Worm (Caenorhabditis elegans) whole organism, L1 larva: Measurements from ENCODE around the gene sgk-1.

Experiments
- aly-2 ChIP-seq: fragments of 150-350 bp; optimal IDR thresholded peaks from 2 replicates; lab custom pipeline; 2014; ENCODE audit warnings: missing biosample characterization, missing genetic modification characterization
- ceh-8 ChIP-seq: fragments of 200-800 bp; sonication (Bioruptor generic); optimal IDR thresholded peaks from 2 replicates; lab custom pipeline; 2018; ENCODE audit warnings: mild to moderate bottlenecking, missing genetic modification characterization, moderate library complexity, missing compliant biosample characterization
- ces-1 ChIP-seq: fragments of 150-350 bp; optimal IDR thresholded peaks from 2 replicates; lab custom pipeline; 2014; ENCODE audit warnings: missing biosample characterization, missing genetic modification reagents, missing genetic modification characterization
- egl-27 ChIP-seq, 2 experiments: fragments of 150-350 bp in 1 of 2; sonication (generic microtip); optimal IDR thresholded peaks; 3 replicates each; lab custom pipeline; 2017 to 2018; ENCODE audit warnings: missing biosample characterization in 2 of 2, missing genetic modification characterization in 2 of 2, missing genetic modification reagents in 2 of 2
- fos-1 ChIP-seq: fragments of 150-350 bp; optimal IDR thresholded peaks from 2 replicates; lab custom pipeline; 2014; ENCODE audit warnings: missing biosample characterization, missing genetic modification characterization
- lin-13 ChIP-seq: fragments of 150-350 bp; optimal IDR thresholded peaks from 2 replicates; lab custom pipeline; 2014; ENCODE audit warnings: missing biosample characterization, missing genetic modification reagents, missing genetic modification characterization
- lin-35 ChIP-seq, 2 experiments: fragments of 150-350 bp; optimal IDR thresholded peaks; 2 replicates each; lab custom pipeline; 2014; ENCODE audit warnings: missing biosample characterization in 2 of 2, missing genetic modification characterization in 2 of 2, missing genetic modification reagents in 2 of 2
- mdl-1 ChIP-seq, 2 experiments: fragments of 150-350 bp; optimal IDR thresholded peaks; 2 replicates each; lab custom pipeline; 2014 to 2017; ENCODE audit warnings: missing biosample characterization in 2 of 2, missing genetic modification characterization in 2 of 2, inconsistent platforms in 1 of 2
- nhr-11 ChIP-seq: fragments of 150-350 bp; optimal IDR thresholded peaks from 2 replicates; lab custom pipeline; 2014; ENCODE audit warnings: missing biosample characterization, missing genetic modification characterization
- nhr-12 ChIP-seq: sonication (generic microtip); optimal IDR thresholded peaks from 2 replicates; lab custom pipeline; 2017; ENCODE audit warnings: missing biosample characterization, missing genetic modification characterization
- nhr-71 ChIP-seq: sonication (generic microtip); optimal IDR thresholded peaks from 2 replicates; lab custom pipeline; 2016; ENCODE audit warnings: mild to moderate bottlenecking, missing genetic modification characterization, moderate library complexity, missing compliant biosample characterization
- pqm-1 ChIP-seq: sonication (generic microtip); optimal IDR thresholded peaks from 3 replicates; lab custom pipeline; 2017; ENCODE audit warnings: missing biosample characterization, missing genetic modification characterization
- snpc-4 ChIP-seq: fragments of 150-350 bp; optimal IDR thresholded peaks from 2 replicates; lab custom pipeline; 2014; ENCODE audit warnings: missing biosample characterization, missing genetic modification characterization
- ztf-11 ChIP-seq, 2 experiments: sonication (generic microtip); optimal IDR thresholded peaks; 2 replicates each; lab custom pipeline; 2016 to 2017; ENCODE audit warnings: missing genetic modification characterization in 2 of 2, missing biosample characterization in 1 of 2, missing compliant biosample characterization in 1 of 2

DNA sequence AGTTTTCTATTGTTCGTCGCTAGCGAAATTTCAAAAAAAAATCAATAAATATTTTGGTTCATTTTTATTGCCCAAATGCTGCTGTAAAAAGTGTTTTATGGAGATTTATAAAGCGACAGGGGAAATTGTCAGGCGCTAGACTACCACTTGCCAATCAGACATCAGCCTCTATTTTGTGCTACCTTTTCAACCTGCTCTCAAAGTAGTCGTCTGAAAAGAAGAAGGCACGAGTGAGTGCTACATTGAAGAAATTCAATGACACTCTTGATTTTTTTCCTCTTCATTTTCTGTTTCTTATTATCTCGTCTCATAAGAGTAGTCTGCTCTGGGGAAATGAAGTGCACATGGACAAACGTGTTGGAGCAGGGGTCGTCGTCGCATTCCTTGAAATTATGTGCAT, 56.0 kb downstream of the sgk-1 start:
- peak in 1 of 2 experiments; percentile 36 for TF ChIP-seq mdl-1 (tag; optimal IDR thresholded peaks at IDR 0.05; lab: Kevin White, UChicago)
- TF ChIP-seq fos-1, result peak; percentile 45
- TF ChIP-seq pqm-1 (tag; lab: Kevin White, UChicago), result no peak
- peak; percentile 32 for TF ChIP-seq lin-13 (GFP tag; lab: Kevin White, UChicago)
- TF ChIP-seq ceh-8 (GFP tag; lab: Kevin White, UChicago), result peak; percentile 41
- TF ChIP-seq lin-35 (GFP tag; optimal IDR thresholded peaks at IDR 0.05; lab: Kevin White, UChicago), result peak in 1 of 2 experiments; percentile 71
- no peak for TF ChIP-seq nhr-12
- TF ChIP-seq nhr-11 (tag; lab: Kevin White, UChicago), result peak; percentile 56
- TF ChIP-seq egl-27 (tag; optimal IDR thresholded peaks at IDR 0.05; lab: Kevin White, UChicago), result no peak
- no peak for TF ChIP-seq ces-1 (GFP tag; lab: Kevin White, UChicago)
- TF ChIP-seq snpc-4, result peak; percentile 74
- peak; percentile 6 for TF ChIP-seq aly-2 (tag; lab: Kevin White, UChicago)
- peak; percentile 81 for TF ChIP-seq nhr-71
- peak in 1 of 2 experiments; percentile 25 for TF ChIP-seq ztf-11 (tag; optimal IDR thresholded peaks at IDR 0.05; lab: Kevin White, UChicago)
